Fruit fly (Drosophila melanogaster): ENCODE data around the gene rdgC.

rdgC gene

DNA sequence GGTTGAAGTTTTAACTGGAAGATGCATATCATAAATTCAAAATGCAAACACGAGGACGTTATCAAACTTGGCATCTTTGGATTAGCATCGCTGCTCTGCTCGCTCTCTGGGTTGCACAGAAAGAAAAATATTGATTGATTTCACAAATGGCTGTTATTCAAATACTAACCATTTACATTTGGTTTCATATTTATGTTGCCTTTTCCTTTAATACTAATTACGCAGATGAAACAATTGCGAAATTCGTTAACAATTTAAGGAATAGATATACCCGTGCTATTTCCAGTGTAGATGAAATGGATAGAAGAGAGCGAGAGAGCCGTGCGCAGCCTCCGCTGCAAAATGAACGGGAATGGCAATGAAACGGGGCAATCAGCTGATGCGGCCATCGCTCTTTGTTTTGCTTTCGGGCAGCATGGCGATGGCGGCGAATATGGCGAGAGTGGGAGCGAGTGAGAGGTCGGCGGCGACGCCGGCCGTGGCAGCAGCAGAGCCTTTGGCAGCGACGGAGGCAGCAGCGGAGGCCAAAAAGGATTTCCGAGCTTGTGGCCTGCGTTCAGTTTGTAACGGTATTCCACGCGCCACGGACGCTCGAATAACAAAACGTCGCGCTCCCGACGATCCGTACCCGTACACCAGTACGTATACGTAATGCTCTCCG, at the start of gene rdgC (continued):
- peak; percentile 92 for TF ChIP-seq CG8119 (GFP tag; IDR thresholded peaks at IDR 0.05)
- peak; percentile 88 for TF ChIP-seq Smox (GFP tag; optimal IDR thresholded peaks at IDR 0.05)
- TF ChIP-seq salr (GFP tag; optimal IDR thresholded peaks at IDR 0.05): peak; percentile 84 to 86
- peak; percentile 79 for TF ChIP-seq CG16779 (tag; optimal IDR thresholded peaks at IDR 0.05)
- TF ChIP-seq CG15336 (GFP tag; IDR thresholded peaks at IDR 0.05): peak; percentile 93
- TF ChIP-seq Sox15 (GFP tag; optimal IDR thresholded peaks at IDR 0.05): peak; percentile 82
- TF ChIP-seq Sox102F (GFP tag; optimal IDR thresholded peaks at IDR 0.05): peak; percentile 88
- peak; percentile 92 for TF ChIP-seq CG32006 (GFP tag; optimal IDR thresholded peaks at IDR 0.05)
- TF ChIP-seq achi (GFP tag; optimal IDR thresholded peaks at IDR 0.05): peak; percentile 89

DNA sequence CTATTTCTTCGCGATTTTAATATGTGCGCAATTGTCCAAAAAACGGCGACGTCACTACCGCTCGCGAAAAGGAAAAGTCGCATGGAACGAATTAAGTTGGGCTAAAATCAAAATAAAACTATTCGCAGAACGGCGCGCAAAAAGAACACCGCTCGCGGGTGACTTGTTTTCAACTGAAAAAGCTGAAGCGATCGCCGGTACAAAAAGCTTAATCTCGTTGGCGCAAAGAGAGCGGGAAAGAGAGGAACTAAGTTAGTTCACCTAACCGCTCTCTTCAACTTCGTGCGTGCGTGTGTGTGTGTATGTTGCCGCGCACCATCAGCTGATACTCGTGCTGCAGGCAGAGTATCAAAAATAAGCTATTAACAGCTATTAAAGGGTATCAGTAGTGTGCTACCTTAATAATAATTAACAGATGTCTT, 49.7 kb upstream of the rdgC start, which contains the start of gene CG42674:
TSS of gene CG42674 (minus strand) at position 180 of the 422 bp plus-strand sequence.
- TF ChIP-seq lz (GFP tag; optimal IDR thresholded peaks at IDR 0.05) (no peak), Eip75B (GFP tag; optimal IDR thresholded peaks at IDR 0.05) (no peak), CG6163 (GFP tag; IDR thresholded peaks at IDR 0.05) (no peak), CG4318 (GFP tag; optimal IDR thresholded peaks at IDR 0.05) (no peak), eg (GFP tag; IDR thresholded peaks at IDR 0.05) (peak; percentile 29; the same call in 1 of the 3 replicates), Sox102F (GFP tag; optimal IDR thresholded peaks at IDR 0.05) (peak; percentile 39), CG8319 (GFP tag; optimal IDR thresholded peaks at IDR 0.05) (no peak), fd59A (GFP tag; optimal IDR thresholded peaks at IDR 0.05) (no peak), CG32006 (GFP tag; optimal IDR thresholded peaks at IDR 0.05) (no peak), CG9139 (GFP tag; optimal IDR thresholded peaks at IDR 0.05) (peak; percentile 16), CG16779 (tag; optimal IDR thresholded peaks at IDR 0.05) (peak; percentile 24), Ets96B (tag; optimal IDR thresholded peaks at IDR 0.05) (no peak), achi (GFP tag; optimal IDR thresholded peaks at IDR 0.05) (no peak), Lpt (GFP tag; optimal IDR thresholded peaks at IDR 0.05) (no peak), CG15336 (GFP tag; IDR thresholded peaks at IDR 0.05) (no peak; the same call in 1 of the 2 replicates), CG3032 (tag; optimal IDR thresholded peaks at IDR 0.05) (no peak), Ets21C (GFP tag; optimal IDR thresholded peaks at IDR 0.05) (no peak), vri (GFP tag; optimal IDR thresholded peaks at IDR 0.05) (peak; percentile 57), Hr4 (GFP tag; optimal IDR thresholded peaks at IDR 0.05) (no peak), Smox (GFP tag; optimal IDR thresholded peaks at IDR 0.05) (no peak), CG6276 (GFP tag; optimal IDR thresholded peaks at IDR 0.05) (no peak), dsx (GFP tag; optimal IDR thresholded peaks at IDR 0.05; ENCODE audit: poor library complexity, severe bottlenecking) (no peak), topi (GFP tag; optimal IDR thresholded peaks at IDR 0.05) (no peak), fd85E (GFP tag; optimal IDR thresholded peaks at IDR 0.05) (no peak), CG1621 (tag; optimal IDR thresholded peaks at IDR 0.05) (no peak), CG34406 (GFP tag; optimal IDR thresholded peaks at IDR 0.05) (no peak), esn (GFP tag; optimal IDR thresholded peaks at IDR 0.05) (no peak), Eip78C (GFP tag) (no peak), CG11294 (GFP tag; IDR thresholded peaks at IDR 0.05) (no peak), svp (GFP tag) (no peak)

- TF ChIP-seq CG3919 (GFP tag; optimal IDR thresholded peaks at IDR 0.05) (no peak), CG9139 (GFP tag; optimal IDR thresholded peaks at IDR 0.05) (no peak), fd59A (GFP tag; optimal IDR thresholded peaks at IDR 0.05) (no peak), ss (GFP tag; optimal IDR thresholded peaks at IDR 0.05) (no peak)
Measured at dm6 chr3L:20199569-20200247, 48.2 kb upstream of the rdgC start, which contains the start of gene CG42833. TSS of gene CG42833 (plus strand) at chr3L:20200093.
